Worm (Caenorhabditis elegans): ENCODE results near the gene Y69A2AR.1.
"Not testable (repeated sequence)": the region's sequence is repeated elsewhere in the genome, so short reads cannot be mapped to it uniquely, and the experiment has no call there.

The Y69A2AR.1 gene

DNA sequence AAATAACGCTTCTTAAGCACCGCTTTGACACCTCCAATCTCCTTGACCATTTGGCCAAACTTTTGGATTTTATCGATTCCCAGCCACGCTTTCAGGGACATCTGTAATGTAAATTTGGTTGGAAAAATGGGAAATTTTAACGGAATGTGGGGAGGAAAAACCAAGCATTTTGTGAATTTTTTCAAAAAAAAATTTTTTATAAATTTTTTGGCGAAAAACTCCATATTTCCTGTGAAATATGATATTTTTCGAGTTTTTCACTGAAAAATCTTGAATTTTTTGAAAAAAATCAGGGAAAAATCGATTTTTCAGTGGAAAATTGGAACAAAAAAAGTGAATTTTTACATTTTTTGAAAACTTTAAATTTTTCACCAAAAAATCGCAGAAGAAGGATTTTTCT lies 52.9 kb downstream of the Y69A2AR.1 start, which contains the start of gene ndua-12:
Gene ndua-12, minus strand, starts transcription at position 101 of the 400 bp plus-strand sequence.
- TF ChIP-seq lin-39, unc-86, aly-2 (tag; optimal IDR thresholded peaks at IDR 0.05): not testable (repeated sequence)

Data from whole organism, L1 larva.